Worm (Caenorhabditis elegans) whole organism, L3 larva: ENCODE data around the gene slcr-46.1.

ENCODE experiments used
- aly-2 ChIP-seq: fragments of 150-350 bp; optimal IDR thresholded peaks from 2 replicates; lab custom pipeline; 2014; ENCODE audit warnings: missing biosample characterization, missing genetic modification characterization
- elt-3 ChIP-seq, 3 experiments: fragments of 150-350 bp in 1 of 3; sonication (generic microtip) in 2 of 3; optimal IDR thresholded peaks; 2 replicates in 2 of 3; 4 replicates in 1 of 3; lab custom pipeline; 2014 to 2017; ENCODE audit warnings: missing biosample characterization in 3 of 3, missing genetic modification characterization in 3 of 3
- jun-1 ChIP-seq: fragments of 150-350 bp; optimal IDR thresholded peaks from 2 replicates; lab custom pipeline; 2014; ENCODE audit warnings: missing biosample characterization, missing genetic modification reagents, missing genetic modification characterization
- mdl-1 ChIP-seq: fragments of 150-350 bp; optimal IDR thresholded peaks from 2 replicates; lab custom pipeline; 2014; ENCODE audit warnings: missing biosample characterization, missing genetic modification characterization
- nfya-1 ChIP-seq: sonication (generic microtip); optimal IDR thresholded peaks from 2 replicates; lab custom pipeline; 2017; ENCODE audit warnings: missing genetic modification characterization, mild to moderate bottlenecking, missing compliant biosample characterization, antibody characterized with exemption, moderate library complexity; ENCODE audit not compliant: insufficient read depth
- tbx-2 ChIP-seq: sonication (generic microtip); optimal IDR thresholded peaks from 2 replicates; lab custom pipeline; 2016; ENCODE audit warnings: mild to moderate bottlenecking, missing genetic modification characterization, missing compliant biosample characterization
- zag-1 ChIP-seq: fragments of 150-350 bp; optimal IDR thresholded peaks from 2 replicates; lab custom pipeline; 2014; ENCODE audit warnings: missing biosample characterization, missing genetic modification characterization

DNA sequence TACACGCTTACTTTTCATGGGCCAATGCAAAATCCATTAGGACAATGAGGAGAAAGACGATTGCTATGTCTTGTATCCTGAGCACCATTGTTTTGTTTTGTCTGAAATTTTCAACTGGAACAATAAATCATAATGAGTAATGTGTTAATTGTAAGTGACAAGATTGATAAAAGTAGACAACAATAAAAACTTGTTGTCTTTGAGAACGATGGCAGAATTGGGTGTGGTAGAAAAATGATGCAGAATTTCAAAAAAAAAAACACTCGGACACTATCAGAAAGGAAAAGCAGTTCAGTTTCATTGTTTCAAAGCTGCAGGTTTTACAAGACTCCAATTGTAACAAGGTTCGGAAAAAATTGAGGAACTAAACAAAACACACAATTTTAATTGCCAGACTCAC lies 50.5 kb downstream of the slcr-46.1 start, which contains the start of gene K02G10.15:
- TF ChIP-seq jun-1 (no peak), elt-3 (tag; optimal IDR thresholded peaks at IDR 0.05; lab: Kevin White, UChicago) (no peak), nfya-1 (tag; lab: Kevin White, UChicago) (no peak), tbx-2 (tag; lab: Kevin White, UChicago) (no peak), zag-1 (tag; lab: Kevin White, UChicago) (no peak), aly-2 (tag; lab: Kevin White, UChicago) (no peak), mdl-1 (tag; lab: Kevin White, UChicago) (no peak)
